Fruit fly (Drosophila melanogaster) whole organism, embryonic: ENCODE measurements around the gene CG32820.

Experiments used
- CG10274 ChIP-seq: fragments of 200-800 bp; sonication (Bioruptor generic); optimal IDR thresholded peaks from 3 replicates; lab custom pipeline; 2017; ENCODE audit warnings: missing biosample characterization, mild to moderate bottlenecking, missing genetic modification characterization
- CG11093 ChIP-seq: fragments of 200-800 bp; sonication (Bioruptor generic); IDR thresholded peaks from 3 replicates; pipeline ENCODE4 v1.3.6; 2022; ENCODE audit warnings: missing biosample characterization, missing genetic modification characterization
- CG11398 ChIP-seq: fragments of 200-800 bp; sonication (Bioruptor generic); optimal IDR thresholded peaks from 2 replicates; lab custom pipeline; 2016; ENCODE audit warnings: missing biosample characterization, missing genetic modification characterization
- CG11456 ChIP-seq: fragments of 200-800 bp; sonication (Bioruptor generic); IDR thresholded peaks from 3 replicates; pipeline ENCODE4 v1.3.6; 2022; ENCODE audit warnings: missing biosample characterization, missing genetic modification characterization
- CG12219 ChIP-seq: fragments of 200-800 bp; sonication (Bioruptor generic); optimal IDR thresholded peaks from 3 replicates; lab custom pipeline; 2018; ENCODE audit warnings: missing biosample characterization, mild to moderate bottlenecking, missing genetic modification characterization
- CG13424 ChIP-seq: fragments of 200-800 bp; sonication (Bioruptor generic); optimal IDR thresholded peaks from 2 replicates; lab custom pipeline; 2019; ENCODE audit warnings: missing biosample characterization, mild to moderate bottlenecking, missing genetic modification characterization, moderate library complexity
- CG14441 ChIP-seq: fragments of 200-800 bp; sonication (Bioruptor generic); IDR thresholded peaks from 2 replicates; pipeline ENCODE4 v1.3.6; 2022; ENCODE audit warnings: missing biosample characterization, missing genetic modification characterization
- CG14965 ChIP-seq: fragments of 200-800 bp; sonication (Bioruptor generic); optimal IDR thresholded peaks from 2 replicates; lab custom pipeline; 2016; ENCODE audit warnings: missing biosample characterization, missing genetic modification characterization, borderline replicate concordance
- CG15514 ChIP-seq: fragments of 200-800 bp; sonication (Bioruptor generic); optimal IDR thresholded peaks from 3 replicates; lab custom pipeline; 2017; ENCODE audit warnings: missing biosample characterization, missing genetic modification characterization, mild to moderate bottlenecking, moderate library complexity, missing genetic modification reagents
- CG1832 ChIP-seq: fragments of 200-800 bp; sonication (Bioruptor generic); optimal IDR thresholded peaks from 2 replicates; lab custom pipeline; 2017; ENCODE audit warnings: missing biosample characterization, mild to moderate bottlenecking, missing genetic modification characterization, inconsistent platforms
- CG2129 ChIP-seq: fragments of 200-800 bp; sonication (Bioruptor generic); IDR thresholded peaks from 2 replicates; pipeline ENCODE4 v1.3.6; 2022; ENCODE audit warnings: missing biosample characterization, missing genetic modification characterization; ENCODE audit not compliant: partially characterized antibody
- CG33557 ChIP-seq: fragments of 200-800 bp; sonication (Bioruptor generic); optimal IDR thresholded peaks from 2 replicates; lab custom pipeline; 2019; ENCODE audit warnings: missing biosample characterization, mild to moderate bottlenecking, missing genetic modification characterization, moderate library complexity
- CG4424 ChIP-seq: fragments of 200-800 bp; sonication (Bioruptor generic); optimal IDR thresholded peaks from 3 replicates; lab custom pipeline; 2016; ENCODE audit warnings: missing biosample characterization, missing genetic modification characterization
- CG6175 ChIP-seq: fragments of 200-800 bp; sonication (Bioruptor generic); IDR thresholded peaks from 3 replicates; pipeline ENCODE4 v1.3.6; 2022; ENCODE audit warnings: missing biosample characterization, missing genetic modification characterization
- CG7556 ChIP-seq: fragments of 200-800 bp; sonication (Bioruptor generic); optimal IDR thresholded peaks from 2 replicates; lab custom pipeline; 2017; ENCODE audit warnings: missing biosample characterization, mild to moderate bottlenecking, missing genetic modification characterization
- Dbx ChIP-seq: fragments of 200-800 bp; sonication (Bioruptor generic); IDR thresholded peaks from 3 replicates; pipeline ENCODE4 v1.3.6; 2022; ENCODE audit warnings: missing biosample characterization, missing genetic modification characterization
- Dref ChIP-seq: fragments of 200-800 bp; sonication (Bioruptor generic); IDR thresholded peaks from 2 replicates; pipeline ENCODE4 v1.3.6; 2022; ENCODE audit warnings: missing biosample characterization, missing genetic modification characterization
- ERR ChIP-seq: fragments of 200-800 bp; sonication (Bioruptor generic); optimal IDR thresholded peaks from 2 replicates; lab custom pipeline; 2016; ENCODE audit warnings: missing biosample characterization, missing genetic modification characterization
- Fer1 ChIP-seq: fragments of 200-800 bp; sonication (Bioruptor generic); optimal IDR thresholded peaks from 2 replicates; lab custom pipeline; 2017; ENCODE audit warnings: missing biosample characterization, mild to moderate bottlenecking, missing genetic modification characterization
- Fer3 ChIP-seq: fragments of 200-800 bp; sonication (Bioruptor generic); optimal IDR thresholded peaks from 2 replicates; lab custom pipeline; 2018; ENCODE audit warnings: missing biosample characterization, mild to moderate bottlenecking, missing genetic modification characterization, moderate library complexity
- H15 ChIP-seq: fragments of 200-800 bp; sonication (Bioruptor generic); IDR thresholded peaks from 3 replicates; pipeline ENCODE4 v1.3.6; 2022; ENCODE audit warnings: missing biosample characterization, missing genetic modification characterization
- HLHmδ ChIP-seq: fragments of 200-800 bp; sonication (Bioruptor generic); optimal IDR thresholded peaks from 2 replicates; lab custom pipeline; 2018; ENCODE audit warnings: missing biosample characterization, mild to moderate bottlenecking, missing genetic modification characterization, moderate library complexity
- Hsf ChIP-seq: fragments of 200-800 bp; sonication (Bioruptor generic); optimal IDR thresholded peaks from 3 replicates; lab custom pipeline; 2016; ENCODE audit warnings: missing biosample characterization, missing genetic modification characterization
- Lhr ChIP-seq: fragments of 200-800 bp; sonication (Bioruptor generic); optimal IDR thresholded peaks from 3 replicates; lab custom pipeline; 2017; ENCODE audit warnings: mild to moderate bottlenecking, missing biosample characterization, missing genetic modification reagents, missing genetic modification characterization
- Med ChIP-seq: fragments of 200-800 bp; sonication (Bioruptor generic); peaks from one replicate; lab custom pipeline; 2016; ENCODE audit warnings: missing biosample characterization, missing genetic modification characterization, mild to moderate bottlenecking, inconsistent platforms, moderate library complexity
- Nf-YA ChIP-seq: fragments of 200-800 bp; sonication (Bioruptor generic); IDR thresholded peaks from 2 replicates; pipeline ENCODE4 v1.3.6; 2022; ENCODE audit warnings: missing biosample characterization, missing genetic modification characterization
- PHDP ChIP-seq: fragments of 200-800 bp; sonication (Bioruptor generic); optimal IDR thresholded peaks from 3 replicates; lab custom pipeline; 2018; ENCODE audit warnings: missing biosample characterization, mild to moderate bottlenecking, missing genetic modification characterization, moderate library complexity
- Sry-δ ChIP-seq: fragments of 200-800 bp; sonication (Bioruptor generic); optimal IDR thresholded peaks from 2 replicates; lab custom pipeline; 2016; ENCODE audit warnings: missing biosample characterization, missing genetic modification characterization
- Xrp1 ChIP-seq: fragments of 200-800 bp; sonication (Bioruptor generic); IDR thresholded peaks from 2 replicates; pipeline ENCODE4 v1.3.6; 2022; ENCODE audit warnings: missing biosample characterization, missing genetic modification characterization
- ab ChIP-seq: fragments of 200-800 bp; sonication (Bioruptor generic); optimal IDR thresholded peaks from 2 replicates; lab custom pipeline; 2016; ENCODE audit warnings: missing biosample characterization, missing genetic modification characterization
- ac ChIP-seq: fragments of 200-800 bp; sonication (Bioruptor generic); optimal IDR thresholded peaks from 3 replicates; lab custom pipeline; 2017; ENCODE audit warnings: missing biosample characterization, mild to moderate bottlenecking, missing genetic modification characterization
- ara ChIP-seq: fragments of 200-800 bp; sonication (Bioruptor generic); IDR thresholded peaks from 2 replicates; pipeline ENCODE4 v1.3.6; 2022; ENCODE audit warnings: missing biosample characterization, missing genetic modification characterization
- bbx ChIP-seq: fragments of 200-800 bp; sonication (Bioruptor generic); IDR thresholded peaks from 2 replicates; pipeline ENCODE4 v1.3.6; 2022; ENCODE audit warnings: missing biosample characterization, missing genetic modification characterization; ENCODE audit not compliant: partially characterized antibody
- ci ChIP-seq: fragments of 200-800 bp; sonication (Bioruptor generic); IDR thresholded peaks from 3 replicates; pipeline ENCODE4 v1.3.6; 2022; ENCODE audit warnings: missing biosample characterization, missing genetic modification characterization
- dimm ChIP-seq: fragments of 200-800 bp; sonication (Bioruptor generic); IDR thresholded peaks from 2 replicates; pipeline ENCODE4 v1.3.6; 2022; ENCODE audit warnings: missing biosample characterization, missing genetic modification characterization
- emc ChIP-seq: fragments of 200-800 bp; sonication (Bioruptor generic); optimal IDR thresholded peaks from 2 replicates; lab custom pipeline; 2016; ENCODE audit warnings: missing biosample characterization, missing genetic modification characterization
- exex ChIP-seq: fragments of 200-800 bp; sonication (Bioruptor generic); optimal IDR thresholded peaks from 4 replicates; lab custom pipeline; 2018; ENCODE audit warnings: missing biosample characterization, mild to moderate bottlenecking, missing genetic modification characterization, moderate library complexity
- gcm ChIP-seq: fragments of 200-800 bp; sonication (Bioruptor generic); optimal IDR thresholded peaks from 2 replicates; lab custom pipeline; 2019; ENCODE audit warnings: missing biosample characterization, mild to moderate bottlenecking, missing genetic modification characterization, moderate library complexity
- her ChIP-seq: fragments of 200-800 bp; sonication (Bioruptor generic); optimal IDR thresholded peaks from 2 replicates; lab custom pipeline; 2016; ENCODE audit warnings: missing biosample characterization, missing genetic modification characterization
- kni ChIP-seq: fragments of 200-800 bp; sonication (Bioruptor generic); optimal IDR thresholded peaks from 3 replicates; lab custom pipeline; 2017; ENCODE audit warnings: mild to moderate bottlenecking, missing biosample characterization, missing genetic modification reagents, missing genetic modification characterization
- nau ChIP-seq: fragments of 200-800 bp; sonication (Bioruptor generic); optimal IDR thresholded peaks from 3 replicates; lab custom pipeline; 2017; ENCODE audit warnings: missing biosample characterization, mild to moderate bottlenecking, missing genetic modification characterization, missing genetic modification reagents
- prd ChIP-seq, 3 experiments: fragments of >200 bp in 2 of 3; fragments of 200-800 bp in 1 of 3; sonication (Bioruptor generic) in 1 of 3; optimal IDR thresholded peaks in 2 of 3; IDR thresholded peaks in 1 of 3; 2 replicates in 2 of 3; 3 replicates in 1 of 3; pipeline versions ENCODE4 v1.3.6 to Lab custom; 2017 to 2022; ENCODE audit warnings: missing biosample characterization in 1 of 3, missing genetic modification characterization in 1 of 3
- pros ChIP-seq: fragments of 200-800 bp; sonication (Bioruptor generic); optimal IDR thresholded peaks from 3 replicates; lab custom pipeline; 2019; ENCODE audit warnings: missing biosample characterization, mild to moderate bottlenecking, missing genetic modification characterization, moderate library complexity
- repo ChIP-seq: fragments of 200-800 bp; sonication (Bioruptor generic); optimal IDR thresholded peaks from 2 replicates; lab custom pipeline; 2016; ENCODE audit warnings: missing biosample characterization, missing genetic modification characterization
- slbo ChIP-seq: fragments of 200-800 bp; sonication (Bioruptor generic); IDR thresholded peaks from 2 replicates; pipeline ENCODE4 v1.3.6; 2022; ENCODE audit warnings: missing biosample characterization, missing genetic modification characterization
- stc ChIP-seq: fragments of 200-800 bp; sonication (Bioruptor generic); IDR thresholded peaks from 2 replicates; pipeline ENCODE4 v1.3.6; 2022; ENCODE audit warnings: missing biosample characterization, missing genetic modification characterization
- tll ChIP-seq, 2 experiments: fragments of 200-800 bp in 1 of 2; fragments of >200 bp in 1 of 2; sonication (Bioruptor generic) in 1 of 2; optimal IDR thresholded peaks; 2 replicates each; lab custom pipeline; 2017 to 2019; ENCODE audit warnings: missing biosample characterization in 2 of 2, missing genetic modification characterization in 2 of 2, mild to moderate bottlenecking in 1 of 2, moderate library complexity in 1 of 2
- toy ChIP-seq: fragments of 200-800 bp; sonication (Bioruptor generic); IDR thresholded peaks from 2 replicates; pipeline ENCODE4 v1.3.6; 2022; ENCODE audit warnings: missing biosample characterization, missing genetic modification characterization
- twi ChIP-seq: fragments of 200-800 bp; optimal IDR thresholded peaks from 2 replicates; lab custom pipeline; 2019; ENCODE audit warnings: missing biosample characterization, mild to moderate bottlenecking, missing genetic modification characterization, moderate library complexity
- unc-4 ChIP-seq: fragments of 200-800 bp; sonication (Bioruptor generic); IDR thresholded peaks from 2 replicates; pipeline ENCODE4 v1.3.6; 2022; ENCODE audit warnings: missing biosample characterization, missing genetic modification characterization; ENCODE audit not compliant: partially characterized antibody

CG32820 gene

dm6 chrX:21631452-21631851 lies 16.4 kb upstream of the CG32820 start (continued):
- TF ChIP-seq CG7556 (GFP tag; lab: Kevin White, UChicago): peak; percentile 67
- TF ChIP-seq her (GFP tag; lab: Kevin White, UChicago): peak; percentile 38
- TF ChIP-seq toy (GFP tag; lab: Robert Waterston, UW): no peak
- no peak for TF ChIP-seq HLHmδ (GFP tag; lab: Kevin White, UChicago)
- no peak for TF ChIP-seq CG14441 (GFP tag; lab: Robert Waterston, UW)
- TF ChIP-seq Sry-δ (GFP tag; lab: Kevin White, UChicago): peak; percentile 16
- TF ChIP-seq exex (tag; lab: Kevin White, UChicago): no peak
- no peak for TF ChIP-seq CG6175
- peak; percentile 54 for TF ChIP-seq nau
- TF ChIP-seq unc-4: no peak
- no peak for TF ChIP-seq ERR (GFP tag; lab: Kevin White, UChicago)
- no peak for TF ChIP-seq Med
- TF ChIP-seq emc (GFP tag; lab: Kevin White, UChicago): peak; percentile 6
- TF ChIP-seq ara (GFP tag; lab: Robert Waterston, UW): no peak
- TF ChIP-seq CG2129 (GFP tag; lab: Robert Waterston, UW): no peak
- peak; percentile 67 for TF ChIP-seq twi
- no peak for TF ChIP-seq CG11456 (GFP tag; lab: Robert Waterston, UW)
- peak; percentile 21 for TF ChIP-seq Lhr (GFP tag; lab: Kevin White, UChicago)
- peak; percentile 9 for TF ChIP-seq ac (GFP tag; lab: Kevin White, UChicago)
- TF ChIP-seq repo (GFP tag; lab: Kevin White, UChicago): peak; percentile 23
- TF ChIP-seq kni (GFP tag; lab: Kevin White, UChicago): peak; percentile 75
- peak; percentile 76 for TF ChIP-seq CG12219 (GFP tag; lab: Kevin White, UChicago)
- TF ChIP-seq H15 (GFP tag; lab: Robert Waterston, UW): no peak
- peak; percentile 77 for TF ChIP-seq gcm (GFP tag; lab: Kevin White, UChicago)
- peak; percentile 81 for TF ChIP-seq CG13424
- TF ChIP-seq CG14965 (GFP tag; lab: Kevin White, UChicago): no peak
- no peak for TF ChIP-seq tll (GFP tag; optimal IDR thresholded peaks at IDR 0.05; lab: Kevin White, UChicago)
- no peak for TF ChIP-seq ci
- TF ChIP-seq CG11093 (GFP tag; lab: Robert Waterston, UW): peak; percentile 63
- TF ChIP-seq Fer1 (GFP tag; lab: Kevin White, UChicago): peak; percentile 54
- no peak for TF ChIP-seq Dref (GFP tag; lab: Robert Waterston, UW)
- peak; percentile 81 for TF ChIP-seq PHDP (tag; lab: Kevin White, UChicago)
- no peak for TF ChIP-seq dimm
- no peak for TF ChIP-seq prd (optimal IDR thresholded peaks at IDR 0.05; lab: Kevin White, UChicago)
- TF ChIP-seq prd (GFP tag; IDR thresholded peaks at IDR 0.05; lab: Robert Waterston, UW): no peak; the same call in 2 of the 3 replicates
- TF ChIP-seq Fer3 (tag; lab: Kevin White, UChicago): peak; percentile 62
- no peak; the same call in 1 of the 2 replicates for TF ChIP-seq Xrp1
- no peak for TF ChIP-seq CG1832 (GFP tag; lab: Kevin White, UChicago)
- TF ChIP-seq ab: no peak
- TF ChIP-seq CG15514 (GFP tag; lab: Kevin White, UChicago): peak; percentile 9
- no peak for TF ChIP-seq CG10274
- no peak for TF ChIP-seq Dbx
- TF ChIP-seq Hsf (GFP tag; lab: Kevin White, UChicago): peak; percentile 77
- TF ChIP-seq CG33557 (GFP tag; lab: Kevin White, UChicago): peak; percentile 74
- TF ChIP-seq bbx (GFP tag; lab: Robert Waterston, UW): no peak
- TF ChIP-seq Nf-YA (GFP tag; lab: Robert Waterston, UW): 0 out of 2 replicates have a peak, but pooled peaks have one; percentile 18
- no peak for TF ChIP-seq CG11398 (GFP tag; lab: Kevin White, UChicago)
- TF ChIP-seq slbo (GFP tag; lab: Robert Waterston, UW): no peak; the same call in 1 of the 2 replicates
- TF ChIP-seq CG4424 (GFP tag; lab: Kevin White, UChicago): peak; percentile 77
- TF ChIP-seq stc (GFP tag; lab: Robert Waterston, UW): no peak
- peak; percentile 42 for TF ChIP-seq pros (GFP tag; lab: Kevin White, UChicago)
